Worm (Caenorhabditis elegans) whole organism, L2 larva: ENCODE measurements around the gene nlp-18.

Source experiments
- C34F6.9 ChIP-seq: fragments of 150-350 bp; optimal IDR thresholded peaks from 2 replicates; lab custom pipeline; 2014; ENCODE audit warnings: missing biosample characterization, missing genetic modification characterization
- F13H6.1 ChIP-seq: sonication (generic microtip); optimal IDR thresholded peaks from 2 replicates; lab custom pipeline; 2016; ENCODE audit warnings: missing genetic modification characterization, missing compliant biosample characterization
- R02D3.7 ChIP-seq: fragments of 150-350 bp; optimal IDR thresholded peaks from 2 replicates; lab custom pipeline; 2014; ENCODE audit warnings: missing biosample characterization, missing genetic modification characterization
- ZK546.5 ChIP-seq: sonication (generic microtip); optimal IDR thresholded peaks from 2 replicates; lab custom pipeline; 2017; ENCODE audit warnings: missing biosample characterization, missing genetic modification characterization
- aly-2 ChIP-seq: fragments of 150-350 bp; optimal IDR thresholded peaks from 2 replicates; lab custom pipeline; 2014; ENCODE audit warnings: missing biosample characterization, missing genetic modification characterization
- ama-1 ChIP-seq: fragments of 150-350 bp; optimal IDR thresholded peaks from 2 replicates; lab custom pipeline; 2018; ENCODE audit warnings: inconsistent platforms
- ceh-16 ChIP-seq: fragments of 150-350 bp; optimal IDR thresholded peaks from 2 replicates; lab custom pipeline; 2014; ENCODE audit warnings: missing biosample characterization, missing genetic modification characterization
- ceh-82 ChIP-seq: fragments of 150-350 bp; optimal IDR thresholded peaks from 2 replicates; lab custom pipeline; 2014; ENCODE audit warnings: missing biosample characterization, missing genetic modification characterization
- crh-2 ChIP-seq: sonication (generic microtip); optimal IDR thresholded peaks from 2 replicates; lab custom pipeline; 2017; ENCODE audit warnings: missing biosample characterization, missing genetic modification characterization
- egl-27 ChIP-seq: sonication (generic microtip); optimal IDR thresholded peaks from 3 replicates; lab custom pipeline; 2017; ENCODE audit warnings: missing biosample characterization, missing genetic modification reagents, missing genetic modification characterization
- elt-1 ChIP-seq: fragments of 150-350 bp; optimal IDR thresholded peaks from 2 replicates; lab custom pipeline; 2014; ENCODE audit warnings: missing biosample characterization, missing genetic modification characterization
- elt-3 ChIP-seq: sonication (generic microtip); optimal IDR thresholded peaks from 2 replicates; lab custom pipeline; 2017; ENCODE audit warnings: missing biosample characterization, missing genetic modification characterization
- fos-1 ChIP-seq: fragments of 150-350 bp; optimal IDR thresholded peaks from 2 replicates; lab custom pipeline; 2014; ENCODE audit warnings: missing biosample characterization, missing genetic modification characterization
- lin-11 ChIP-seq: fragments of 150-350 bp; sonication (generic microtip); optimal IDR thresholded peaks from 2 replicates; lab custom pipeline; 2014; ENCODE audit warnings: missing biosample characterization, missing genetic modification characterization, inconsistent platforms, mixed read lengths
- lin-13 ChIP-seq: fragments of 150-350 bp; optimal IDR thresholded peaks from 2 replicates; lab custom pipeline; 2014; ENCODE audit warnings: missing biosample characterization, missing genetic modification reagents, missing genetic modification characterization
- lin-39 ChIP-seq: fragments of 150-350 bp; optimal IDR thresholded peaks from 2 replicates; lab custom pipeline; 2014; ENCODE audit warnings: missing biosample characterization, missing genetic modification reagents, missing genetic modification characterization
- lsy-2 ChIP-seq, 2 experiments: fragments of 150-350 bp in 1 of 2; sonication (generic microtip) in 1 of 2; optimal IDR thresholded peaks; 2 replicates each; lab custom pipeline; 2014 to 2017; ENCODE audit warnings: missing biosample characterization in 2 of 2, missing genetic modification characterization in 2 of 2
- mdl-1 ChIP-seq, 2 experiments: fragments of 150-350 bp in 1 of 2; sonication (generic microtip) in 1 of 2; optimal IDR thresholded peaks; 2 replicates each; lab custom pipeline; 2017; ENCODE audit warnings: missing biosample characterization in 2 of 2, missing genetic modification characterization in 2 of 2
- nhr-10 ChIP-seq: sonication (generic microtip); optimal IDR thresholded peaks from 2 replicates; lab custom pipeline; 2017; ENCODE audit warnings: missing biosample characterization, missing genetic modification characterization
- nhr-11 ChIP-seq: fragments of 150-350 bp; optimal IDR thresholded peaks from 2 replicates; lab custom pipeline; 2014; ENCODE audit warnings: missing biosample characterization, missing genetic modification characterization
- nhr-12 ChIP-seq: fragments of 150-350 bp; optimal IDR thresholded peaks from 2 replicates; lab custom pipeline; 2014; ENCODE audit warnings: missing biosample characterization, missing genetic modification characterization
- nhr-129 ChIP-seq: fragments of 150-350 bp; optimal IDR thresholded peaks from 2 replicates; lab custom pipeline; 2014; ENCODE audit warnings: missing biosample characterization, missing genetic modification characterization
- nhr-21 ChIP-seq: fragments of 150-350 bp; optimal IDR thresholded peaks from 2 replicates; lab custom pipeline; 2014; ENCODE audit warnings: missing biosample characterization, missing genetic modification characterization
- nhr-237 ChIP-seq: fragments of 150-350 bp; optimal IDR thresholded peaks from 2 replicates; lab custom pipeline; 2014; ENCODE audit warnings: missing biosample characterization, missing genetic modification characterization
- nhr-25 ChIP-seq: fragments of 150-350 bp; sonication (generic microtip); optimal IDR thresholded peaks from 3 replicates; lab custom pipeline; 2014; ENCODE audit warnings: missing biosample characterization, missing genetic modification characterization
- nhr-6 ChIP-seq: fragments of 150-350 bp; optimal IDR thresholded peaks from 2 replicates; lab custom pipeline; 2014; ENCODE audit warnings: missing biosample characterization, missing genetic modification characterization
- nhr-77 ChIP-seq: fragments of 150-350 bp; optimal IDR thresholded peaks from 2 replicates; lab custom pipeline; 2014; ENCODE audit warnings: missing biosample characterization, missing genetic modification characterization
- peb-1 ChIP-seq: fragments of 150-350 bp; optimal IDR thresholded peaks from 2 replicates; lab custom pipeline; 2014; ENCODE audit warnings: missing biosample characterization, missing genetic modification characterization
- sem-4 ChIP-seq: fragments of 150-350 bp; optimal IDR thresholded peaks from 2 replicates; lab custom pipeline; 2014; ENCODE audit warnings: missing biosample characterization, missing genetic modification reagents, missing genetic modification characterization
- skn-1 ChIP-seq: sonication (generic microtip); optimal IDR thresholded peaks from 2 replicates; lab custom pipeline; 2017; ENCODE audit warnings: missing biosample characterization, missing genetic modification characterization
- sma-9 ChIP-seq, 2 experiments: fragments of 150-350 bp in 1 of 2; sonication (generic microtip) in 1 of 2; optimal IDR thresholded peaks; 2 replicates each; lab custom pipeline; 2014 to 2016; ENCODE audit warnings: missing genetic modification characterization in 2 of 2, mild to moderate bottlenecking in 1 of 2, missing biosample characterization in 1 of 2, missing compliant biosample characterization in 1 of 2, missing genetic modification reagents in 1 of 2, moderate library complexity in 1 of 2
- snpc-4 ChIP-seq: fragments of 150-350 bp; optimal IDR thresholded peaks from 2 replicates; lab custom pipeline; 2014; ENCODE audit warnings: missing biosample characterization, missing genetic modification characterization
- unc-39 ChIP-seq: fragments of 150-350 bp; optimal IDR thresholded peaks from 2 replicates; lab custom pipeline; 2014; ENCODE audit warnings: missing biosample characterization, missing genetic modification characterization
- unc-55 ChIP-seq: fragments of 150-350 bp; sonication (generic microtip); optimal IDR thresholded peaks from 3 replicates; lab custom pipeline; 2014; ENCODE audit warnings: missing biosample characterization, missing genetic modification reagents, missing genetic modification characterization
- unc-62 ChIP-seq: fragments of 150-350 bp; optimal IDR thresholded peaks from 2 replicates; lab custom pipeline; 2014; ENCODE audit warnings: missing biosample characterization, missing genetic modification reagents, missing genetic modification characterization
- zag-1 ChIP-seq: fragments of 150-350 bp; optimal IDR thresholded peaks from 2 replicates; lab custom pipeline; 2014; ENCODE audit warnings: missing biosample characterization, missing genetic modification characterization
- ztf-4 ChIP-seq: fragments of 150-350 bp; optimal IDR thresholded peaks from 2 replicates; lab custom pipeline; 2014; ENCODE audit warnings: missing biosample characterization, missing genetic modification characterization

Gene nlp-18

DNA sequence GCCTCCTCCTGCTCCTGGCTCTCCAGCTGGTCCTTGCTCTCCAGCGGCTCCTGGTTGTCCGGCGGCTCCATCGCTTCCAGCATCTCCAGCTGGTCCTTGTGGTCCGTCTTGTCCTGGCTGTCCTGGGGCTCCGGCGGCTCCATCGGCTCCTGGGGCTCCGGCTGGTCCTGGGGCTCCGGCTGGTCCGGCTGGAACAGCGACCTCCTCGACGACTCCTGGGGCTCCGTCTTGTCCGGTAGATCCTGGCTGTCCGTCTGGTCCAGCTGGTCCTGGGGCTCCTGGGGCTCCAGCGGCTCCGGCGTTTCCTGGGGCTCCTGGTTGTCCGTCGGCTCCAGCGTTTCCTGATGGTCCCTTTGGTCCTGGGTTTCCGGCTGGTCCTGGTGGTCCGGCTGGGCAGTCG is 14.5 kb downstream of the nlp-18 start:
- TF ChIP-seq lin-39 (no peak), fos-1 (tag; lab: Kevin White, UChicago) (no peak), skn-1 (tag; lab: Kevin White, UChicago) (no peak), snpc-4 (tag; lab: Kevin White, UChicago) (no peak), nhr-129 (no peak), zag-1 (tag; lab: Kevin White, UChicago) (no peak), nhr-12 (no peak), lin-11 (tag; lab: Kevin White, UChicago) (no peak), F13H6.1 (tag; lab: Kevin White, UChicago) (no peak), nhr-21 (tag; lab: Kevin White, UChicago) (no peak), nhr-237 (no peak), mdl-1 (tag; optimal IDR thresholded peaks at IDR 0.05; lab: Kevin White, UChicago) (no peak), unc-55 (GFP tag; lab: Kevin White, UChicago) (no peak), sem-4 (tag; lab: Kevin White, UChicago) (no peak), nhr-25 (tag; lab: Kevin White, UChicago) (no peak), R02D3.7 (no peak), ceh-82 (tag; lab: Kevin White, UChicago) (no peak), ZK546.5 (tag; lab: Kevin White, UChicago) (no peak)

DNA sequence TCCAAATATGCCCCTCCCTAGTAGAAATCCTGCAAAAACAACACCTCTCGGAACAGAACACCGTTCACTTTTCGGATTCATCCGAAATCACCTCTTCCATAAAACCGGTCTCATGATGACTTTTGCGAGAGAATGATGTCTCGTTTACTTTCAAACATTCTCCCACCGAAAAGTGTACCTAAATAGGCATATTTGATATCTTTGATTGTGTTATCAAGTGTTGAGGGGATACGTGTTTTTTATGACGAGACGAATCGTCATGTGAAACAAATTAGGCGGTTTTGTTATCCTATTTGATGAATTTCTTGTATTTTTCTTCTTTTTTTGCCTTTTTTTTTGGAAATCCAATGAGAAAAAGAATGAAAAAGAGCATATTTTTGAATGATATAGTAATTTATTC is 15.0 kb downstream of the nlp-18 start:
- no peak for TF ChIP-seq R02D3.7
- TF ChIP-seq nhr-25 (tag; lab: Kevin White, UChicago): peak; percentile 73
- peak; percentile 51 for TF ChIP-seq ama-1 (lab: Kevin White, UChicago)

DNA sequence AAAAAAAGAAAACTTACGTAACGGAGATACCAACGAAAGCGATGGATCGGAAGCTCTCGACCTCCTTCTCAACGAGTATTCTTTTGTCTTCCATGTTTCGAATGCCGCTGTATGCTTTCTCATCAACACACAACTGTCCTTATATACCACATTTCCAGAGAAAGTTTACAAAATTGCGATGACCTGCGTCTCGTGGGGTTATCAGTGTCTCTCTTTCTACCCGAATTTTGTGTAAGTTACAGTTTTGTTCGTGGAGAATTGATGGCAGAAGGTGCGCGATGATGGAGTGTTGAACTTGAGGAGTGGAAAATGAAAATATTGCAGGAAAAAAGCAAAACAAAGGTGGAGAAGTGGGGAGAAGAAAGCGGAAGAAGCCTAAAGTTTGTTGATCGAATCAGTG is 16.5 kb downstream of the nlp-18 start, which contains the start of gene col-81:
Gene col-81, minus strand, starts transcription at position 101 of the 400 bp plus-strand sequence.
- TF ChIP-seq ama-1 (lab: Kevin White, UChicago): no peak
- no peak for TF ChIP-seq C34F6.9
- TF ChIP-seq sma-9 (GFP tag; optimal IDR thresholded peaks at IDR 0.05; lab: Kevin White, UChicago): no peak
- TF ChIP-seq sma-9 (tag; optimal IDR thresholded peaks at IDR 0.05; lab: Kevin White, UChicago): no peak

DNA sequence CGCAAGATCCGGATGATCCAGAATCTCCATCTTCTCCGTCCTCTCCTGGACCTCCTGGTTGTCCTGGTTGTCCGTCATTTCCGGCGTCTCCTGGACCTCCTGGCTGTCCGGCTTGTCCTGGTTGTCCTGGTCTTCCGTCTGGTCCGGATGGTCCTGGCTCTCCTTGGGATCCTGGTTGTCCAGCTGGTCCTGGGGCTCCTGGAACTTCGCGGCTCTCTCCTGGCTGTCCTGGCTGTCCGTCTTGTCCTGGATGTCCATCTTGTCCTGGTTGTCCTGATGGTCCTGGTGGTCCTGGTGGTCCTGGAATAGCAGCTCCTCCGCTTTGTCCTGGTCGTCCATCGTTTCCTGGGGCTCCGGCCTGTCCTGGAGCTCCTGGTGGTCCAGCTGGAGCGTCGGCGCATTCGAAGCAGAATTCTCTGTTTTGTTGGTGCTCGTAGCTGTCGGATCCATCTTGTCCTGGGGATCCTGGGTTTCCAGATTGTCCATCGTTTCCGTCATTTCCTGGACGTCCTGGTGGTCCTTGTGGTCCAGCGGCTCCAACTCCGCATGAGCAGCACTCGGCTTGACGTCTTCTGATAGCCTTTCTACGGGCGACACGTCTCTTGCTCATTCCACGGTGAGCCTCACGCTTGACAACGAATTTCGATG is 17.5 kb downstream of the nlp-18 start:
- TF ChIP-seq nhr-12 (no peak), unc-62 (GFP tag; lab: Kevin White, UChicago) (no peak), lsy-2 (tag; optimal IDR thresholded peaks at IDR 0.05; lab: Kevin White, UChicago) (no peak), mdl-1 (tag; optimal IDR thresholded peaks at IDR 0.05; lab: Kevin White, UChicago) (no peak), skn-1 (tag; lab: Kevin White, UChicago) (no peak), nhr-77 (no peak), zag-1 (tag; lab: Kevin White, UChicago) (no peak), lin-13 (GFP tag; lab: Kevin White, UChicago) (no peak), elt-1 (tag; lab: Kevin White, UChicago) (no peak), crh-2 (no peak), ceh-16 (tag; lab: Kevin White, UChicago) (no peak), lin-39 (no peak), nhr-11 (no peak), aly-2 (tag; lab: Kevin White, UChicago) (no peak), nhr-25 (tag; lab: Kevin White, UChicago) (no peak), unc-39 (tag; lab: Kevin White, UChicago) (no peak), lin-11 (tag; lab: Kevin White, UChicago) (no peak), nhr-129 (no peak), elt-3 (tag; lab: Kevin White, UChicago) (no peak), C34F6.9 (no peak)

DNA sequence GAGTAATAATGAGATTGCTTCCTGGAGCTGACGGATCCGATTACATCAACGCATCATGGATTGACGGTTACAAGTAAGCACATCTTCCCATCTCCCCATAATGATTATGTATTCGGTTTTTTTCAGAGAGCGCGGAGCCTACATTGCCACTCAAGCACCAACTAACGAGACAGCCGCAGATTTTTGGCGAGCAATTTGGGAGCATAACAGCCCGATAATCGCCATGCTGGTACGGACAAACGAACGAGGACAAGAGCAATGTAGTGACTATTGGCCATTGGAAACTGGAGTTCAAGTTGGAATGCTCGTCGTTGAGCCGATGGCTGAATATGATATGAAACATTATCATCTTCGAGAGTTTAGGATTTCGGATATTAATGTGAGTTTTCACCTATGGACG is 19.3 kb downstream of the nlp-18 start:
- TF ChIP-seq ztf-4 (no peak), lin-39 (no peak), ZK546.5 (tag; lab: Kevin White, UChicago) (no peak), F13H6.1 (tag; lab: Kevin White, UChicago) (no peak), aly-2 (tag; lab: Kevin White, UChicago) (no peak), nhr-6 (tag; lab: Kevin White, UChicago) (no peak), nhr-11 (no peak), elt-1 (tag; lab: Kevin White, UChicago) (no peak), peb-1 (tag; lab: Kevin White, UChicago) (no peak), egl-27 (tag; lab: Kevin White, UChicago) (no peak), fos-1 (tag; lab: Kevin White, UChicago) (no peak), nhr-77 (no peak), nhr-10 (tag; lab: Kevin White, UChicago) (no peak), unc-62 (GFP tag; lab: Kevin White, UChicago) (no peak), ceh-16 (tag; lab: Kevin White, UChicago) (no peak), snpc-4 (tag; lab: Kevin White, UChicago) (no peak), skn-1 (tag; lab: Kevin White, UChicago) (no peak), nhr-129 (no peak), R02D3.7 (no peak), mdl-1 (tag; optimal IDR thresholded peaks at IDR 0.05; lab: Kevin White, UChicago) (no peak)
